Fruit fly (Drosophila melanogaster): ENCODE results near the gene RSG7.

Gene RSG7

DNA sequence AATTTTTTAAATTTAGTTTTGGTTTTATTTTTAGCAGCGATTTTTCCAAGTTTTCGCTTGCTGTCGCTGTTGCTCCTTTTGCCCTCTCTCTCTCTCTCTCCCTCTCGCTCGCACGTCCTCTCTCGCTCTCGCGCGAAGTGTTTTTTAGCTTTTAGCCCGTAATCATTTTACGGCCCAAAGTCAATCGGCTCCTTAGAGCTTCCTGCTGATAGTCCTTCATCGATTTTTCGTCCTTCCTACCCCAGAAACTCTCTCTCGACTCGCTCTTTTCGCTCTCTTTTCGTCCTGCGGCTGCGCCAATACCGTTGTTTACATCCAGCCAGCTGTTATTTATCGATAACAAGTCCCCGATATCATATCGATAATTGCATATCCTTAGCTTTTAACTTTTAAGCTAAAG lies at the start of gene RSG7:
TSS of gene RSG7 (minus strand) at position 139 of the 400 bp plus-strand sequence.
- TF ChIP-seq insv (optimal IDR thresholded peaks at IDR 0.05) (no peak), Sin3A (optimal IDR thresholded peaks at IDR 0.05) (no peak), h (optimal IDR thresholded peaks at IDR 0.05) (no peak), Myc (optimal IDR thresholded peaks at IDR 0.05) (no peak)

dm6 chrX:16893034-16893433 lies 48.8 kb upstream of the RSG7 start:
- TF ChIP-seq Sin3A (optimal IDR thresholded peaks at IDR 0.05) = no peak
- no peak for TF ChIP-seq psq (optimal IDR thresholded peaks at IDR 0.05)
- no peak for TF ChIP-seq ttk (optimal IDR thresholded peaks at IDR 0.05)
- TF ChIP-seq insv (optimal IDR thresholded peaks at IDR 0.05) = no peak
- TF ChIP-seq h (optimal IDR thresholded peaks at IDR 0.05) = no peak
- TF ChIP-seq Myc (optimal IDR thresholded peaks at IDR 0.05) = no peak

- TF ChIP-seq h (optimal IDR thresholded peaks at IDR 0.05) = no peak
- no peak for TF ChIP-seq psq (optimal IDR thresholded peaks at IDR 0.05)
- no peak for TF ChIP-seq ttk (optimal IDR thresholded peaks at IDR 0.05)
- no peak for TF ChIP-seq insv (optimal IDR thresholded peaks at IDR 0.05)
- TF ChIP-seq Myc (optimal IDR thresholded peaks at IDR 0.05) = no peak
- no peak for TF ChIP-seq Sin3A (optimal IDR thresholded peaks at IDR 0.05)
These were observed 46.4 kb upstream of the RSG7 start for dm6 chrX:16890599-16890998.

dm6 chrX:16889510-16889909 lies 45.3 kb upstream of the RSG7 start, which contains the start of gene CG13002:
Gene CG13002 (plus strand): TSS chrX:16889810.
- TF ChIP-seq h (optimal IDR thresholded peaks at IDR 0.05) (no peak), ttk (optimal IDR thresholded peaks at IDR 0.05) (no peak), insv (optimal IDR thresholded peaks at IDR 0.05) (no peak), psq (optimal IDR thresholded peaks at IDR 0.05) (no peak), Myc (optimal IDR thresholded peaks at IDR 0.05) (no peak), Sin3A (optimal IDR thresholded peaks at IDR 0.05) (no peak)

dm6 chrX:16886551-16886950 lies 42.3 kb upstream of the RSG7 start, which contains the start of the genes DENR and CG4880:
Gene DENR (minus strand): TSS chrX:16886560.
Gene CG4880 (plus strand): TSS chrX:16886818.
- TF ChIP-seq Sin3A (optimal IDR thresholded peaks at IDR 0.05) (no peak), psq (optimal IDR thresholded peaks at IDR 0.05) (no peak), h (optimal IDR thresholded peaks at IDR 0.05) (no peak)

DNA sequence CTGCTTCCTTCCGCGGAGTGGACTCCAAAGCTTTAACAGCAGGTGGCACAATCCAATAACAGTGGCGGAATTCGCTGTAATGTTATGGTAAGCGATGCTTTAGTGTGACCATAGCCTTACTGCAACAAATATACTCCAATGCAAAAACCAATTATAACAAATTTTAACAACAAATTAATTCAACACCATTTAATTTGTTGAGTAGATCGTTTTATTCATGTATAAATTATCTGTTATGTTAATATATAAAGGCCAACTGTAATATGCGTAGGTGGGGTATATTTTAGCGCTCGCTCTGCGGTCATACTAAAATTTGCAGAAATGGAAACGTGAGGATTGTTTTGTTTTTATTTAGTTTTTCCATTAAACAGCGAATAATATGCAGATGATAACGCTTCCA lies 40.0 kb upstream of the RSG7 start, which contains the start of the genes Nprl2 and Polr3I:
TSS of gene Nprl2 (minus strand) at position 86 of the 400 bp plus-strand sequence.
TSS of gene Polr3I (plus strand) at position 302 of the 400 bp plus-strand sequence.
- no peak for TF ChIP-seq h (optimal IDR thresholded peaks at IDR 0.05)
- TF ChIP-seq Sin3A (optimal IDR thresholded peaks at IDR 0.05) = no peak
- TF ChIP-seq insv (optimal IDR thresholded peaks at IDR 0.05) = no peak
- TF ChIP-seq ttk (optimal IDR thresholded peaks at IDR 0.05) = no peak
- no peak for TF ChIP-seq psq (optimal IDR thresholded peaks at IDR 0.05)
- no peak for TF ChIP-seq Myc (optimal IDR thresholded peaks at IDR 0.05)

- TF ChIP-seq h (optimal IDR thresholded peaks at IDR 0.05) = no peak
- TF ChIP-seq insv (optimal IDR thresholded peaks at IDR 0.05) = no peak
- no peak for TF ChIP-seq Myc (optimal IDR thresholded peaks at IDR 0.05)
- TF ChIP-seq ttk (optimal IDR thresholded peaks at IDR 0.05) = no peak
- TF ChIP-seq Sin3A (optimal IDR thresholded peaks at IDR 0.05) = no peak
- no peak for TF ChIP-seq psq (optimal IDR thresholded peaks at IDR 0.05)
These were observed 36.8 kb upstream of the RSG7 start, which contains the start of gene CG4872 for dm6 chrX:16881015-16881414. Gene CG4872 (plus strand): TSS chrX:16881347.

DNA sequence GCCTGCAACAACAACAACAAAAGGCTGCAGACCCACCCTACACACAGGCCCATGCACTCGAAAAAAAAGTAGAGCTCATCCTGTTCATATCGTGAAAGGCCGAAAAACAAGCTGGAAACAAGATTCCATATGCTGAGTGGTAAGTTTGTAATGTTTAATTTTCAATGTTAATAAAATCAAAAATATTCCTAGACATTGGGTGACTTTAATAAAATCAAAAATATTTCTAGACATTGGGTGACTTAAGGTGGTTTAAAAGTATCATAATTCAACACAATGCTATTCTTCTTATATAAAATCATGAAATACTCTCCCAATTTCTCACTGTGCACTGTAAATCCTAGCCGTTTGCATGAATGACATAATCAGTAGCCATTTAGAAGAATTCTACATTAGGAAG lies 35.8 kb upstream of the RSG7 start:
- TF ChIP-seq Sin3A (optimal IDR thresholded peaks at IDR 0.05) = no peak
- TF ChIP-seq psq (optimal IDR thresholded peaks at IDR 0.05) = no peak
- no peak for TF ChIP-seq ttk (optimal IDR thresholded peaks at IDR 0.05)
- TF ChIP-seq insv (optimal IDR thresholded peaks at IDR 0.05) = no peak
- TF ChIP-seq h (optimal IDR thresholded peaks at IDR 0.05) = no peak
- no peak for TF ChIP-seq Myc (optimal IDR thresholded peaks at IDR 0.05)

DNA sequence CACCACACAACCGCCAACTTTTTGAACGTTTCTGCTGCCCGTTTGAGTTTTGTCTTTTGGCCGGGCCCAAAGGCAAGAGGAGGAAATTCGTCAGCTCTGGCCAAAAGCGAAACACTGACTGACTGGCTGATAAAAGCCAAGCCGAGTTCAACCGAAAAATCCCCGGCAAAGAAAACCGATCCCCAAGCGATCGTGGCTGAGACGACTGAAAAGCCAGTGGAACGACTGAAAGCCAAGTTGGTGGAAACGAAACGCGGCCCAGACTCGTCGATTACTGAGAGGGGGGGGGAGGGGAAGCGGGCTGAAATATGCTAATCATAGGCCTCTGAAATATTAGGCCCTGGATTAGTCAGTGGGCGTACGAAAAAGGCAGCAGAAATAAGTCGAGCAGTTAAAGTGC lies 32.2 kb upstream of the RSG7 start, which contains the start of gene CG13003:
TSS of gene CG13003 (minus strand) at position 120 of the 400 bp plus-strand sequence.
- TF ChIP-seq Myc (optimal IDR thresholded peaks at IDR 0.05) (no peak), Sin3A (optimal IDR thresholded peaks at IDR 0.05) (no peak), insv (optimal IDR thresholded peaks at IDR 0.05) (no peak), ttk (optimal IDR thresholded peaks at IDR 0.05) (no peak), psq (optimal IDR thresholded peaks at IDR 0.05) (no peak), h (optimal IDR thresholded peaks at IDR 0.05) (no peak)

DNA sequence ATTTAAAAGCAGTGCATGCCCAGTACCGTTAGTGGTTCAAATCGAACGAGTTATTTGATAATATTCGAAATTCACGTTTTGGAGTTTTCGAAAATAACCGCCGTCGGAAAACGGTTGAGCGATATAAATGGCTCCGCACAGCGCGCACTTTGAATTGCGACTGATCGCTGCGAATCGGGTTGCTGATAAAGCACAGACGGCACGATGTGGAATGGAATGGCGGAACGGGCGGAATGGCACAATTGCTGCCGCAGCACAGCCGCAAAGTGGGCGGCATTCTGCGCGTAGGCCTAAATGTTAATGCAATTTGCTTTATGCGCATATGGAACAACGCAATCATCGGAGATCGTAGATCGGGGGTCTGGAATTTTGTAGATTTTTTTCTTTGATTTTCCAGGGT lies 30.4 kb upstream of the RSG7 start:
- no peak for TF ChIP-seq psq (optimal IDR thresholded peaks at IDR 0.05)
- no peak for TF ChIP-seq insv (optimal IDR thresholded peaks at IDR 0.05)
- TF ChIP-seq h (optimal IDR thresholded peaks at IDR 0.05) = no peak
- TF ChIP-seq Myc (optimal IDR thresholded peaks at IDR 0.05) = no peak
- TF ChIP-seq Sin3A (optimal IDR thresholded peaks at IDR 0.05) = no peak
- TF ChIP-seq ttk (optimal IDR thresholded peaks at IDR 0.05) = no peak

DNA sequence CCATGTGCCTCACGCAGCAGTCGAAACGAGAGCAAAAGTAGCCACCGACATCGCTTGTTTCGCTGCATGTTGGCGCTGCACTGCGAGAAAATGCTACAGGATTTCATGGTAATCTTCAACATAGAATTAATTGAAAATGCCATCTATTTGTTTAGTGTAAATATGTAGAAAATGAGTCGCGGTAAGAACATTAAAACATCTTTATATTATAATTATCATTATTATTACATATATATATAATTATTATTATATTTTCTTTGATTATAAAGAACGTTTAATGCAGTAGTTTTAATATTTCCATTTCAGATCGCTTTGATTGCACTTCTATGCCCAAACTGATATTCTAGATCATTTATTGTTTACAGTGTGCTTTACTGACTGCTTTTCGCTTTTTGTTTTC lies 28.8 kb upstream of the RSG7 start:
- TF ChIP-seq Sin3A (optimal IDR thresholded peaks at IDR 0.05) (no peak), ttk (optimal IDR thresholded peaks at IDR 0.05) (no peak), insv (optimal IDR thresholded peaks at IDR 0.05) (no peak), Myc (optimal IDR thresholded peaks at IDR 0.05) (no peak), psq (optimal IDR thresholded peaks at IDR 0.05) (no peak)

DNA sequence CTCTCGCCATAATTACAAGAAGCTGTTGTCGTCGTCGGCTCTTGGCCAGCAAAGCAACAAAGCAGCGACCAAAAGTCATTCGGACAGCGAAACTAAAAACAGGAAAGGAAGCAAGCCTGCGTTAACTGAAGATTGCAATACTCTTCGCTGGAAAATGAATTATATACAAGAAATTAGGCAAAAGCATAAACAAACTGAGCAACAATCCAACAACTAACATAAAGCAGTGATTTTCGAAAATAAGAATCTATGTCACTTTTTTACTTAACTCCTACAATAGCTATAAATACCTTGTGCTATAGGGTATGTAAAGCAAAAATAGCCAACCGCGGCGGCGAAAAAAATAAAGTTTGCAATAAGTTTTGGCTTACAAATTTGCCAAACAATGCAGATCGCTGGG lies 27.6 kb upstream of the RSG7 start:
- no peak for TF ChIP-seq ttk (optimal IDR thresholded peaks at IDR 0.05)

DNA sequence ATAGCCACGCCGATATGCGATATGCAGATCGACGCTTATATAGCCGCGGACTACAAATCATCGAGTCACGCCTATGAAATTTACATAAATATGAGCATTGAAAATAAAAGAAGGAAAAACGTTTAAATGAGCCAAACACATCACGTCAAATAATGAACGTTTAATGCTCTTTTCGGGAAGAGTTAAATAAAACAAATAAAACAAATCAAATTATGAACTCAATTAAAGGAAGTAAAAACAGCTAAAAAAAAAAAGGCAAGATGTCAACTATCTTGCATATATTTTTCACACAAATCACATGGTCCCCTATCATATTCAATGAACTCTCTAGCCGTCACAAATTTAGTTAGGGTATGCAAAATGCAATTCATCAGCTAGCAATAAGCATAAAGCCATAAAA lies 23.4 kb upstream of the RSG7 start:
- TF ChIP-seq Myc (optimal IDR thresholded peaks at IDR 0.05) (no peak), h (optimal IDR thresholded peaks at IDR 0.05) (no peak), insv (optimal IDR thresholded peaks at IDR 0.05) (no peak), Sin3A (optimal IDR thresholded peaks at IDR 0.05) (no peak), psq (optimal IDR thresholded peaks at IDR 0.05) (no peak), ttk (optimal IDR thresholded peaks at IDR 0.05) (no peak)
